Worm (Caenorhabditis elegans) whole organism, L3 larva: ENCODE results near the gene F15A8.1.
A peak's percentile ranks its signal among the peaks of the same experiment; 100 is the strongest.

Experiments used
- R02D3.7 ChIP-seq: fragments of 150-350 bp; optimal IDR thresholded peaks from 2 replicates; lab custom pipeline; 2014; ENCODE audit warnings: missing biosample characterization, missing genetic modification characterization
- aly-2 ChIP-seq: fragments of 150-350 bp; optimal IDR thresholded peaks from 2 replicates; lab custom pipeline; 2014; ENCODE audit warnings: missing biosample characterization, missing genetic modification characterization
- ama-1 ChIP-seq: fragments of 150-350 bp; optimal IDR thresholded peaks from 2 replicates; lab custom pipeline; 2018
- ceh-28 ChIP-seq: fragments of 150-350 bp; optimal IDR thresholded peaks from 2 replicates; lab custom pipeline; 2014; ENCODE audit warnings: missing biosample characterization, missing genetic modification reagents, missing genetic modification characterization
- ceh-82 ChIP-seq: fragments of 150-350 bp; optimal IDR thresholded peaks from 2 replicates; lab custom pipeline; 2014; ENCODE audit warnings: missing biosample characterization, missing genetic modification characterization
- ceh-9 ChIP-seq: sonication (generic microtip); optimal IDR thresholded peaks from 2 replicates; lab custom pipeline; 2018; ENCODE audit warnings: missing biosample characterization, missing genetic modification characterization
- egl-27 ChIP-seq: sonication (generic microtip); optimal IDR thresholded peaks from 4 replicates; lab custom pipeline; 2017; ENCODE audit warnings: missing biosample characterization, missing genetic modification reagents, missing genetic modification characterization
- egl-5 ChIP-seq: fragments of 150-350 bp; optimal IDR thresholded peaks from 2 replicates; lab custom pipeline; 2017; ENCODE audit warnings: missing biosample characterization, missing genetic modification reagents, missing genetic modification characterization, inconsistent platforms
- elt-1 ChIP-seq: fragments of 150-350 bp; optimal IDR thresholded peaks from 2 replicates; lab custom pipeline; 2014; ENCODE audit warnings: missing biosample characterization, missing genetic modification characterization
- eor-1 ChIP-seq, 2 experiments: fragments of 150-350 bp; optimal IDR thresholded peaks; 2 replicates each; lab custom pipeline; 2014 to 2018; ENCODE audit warnings: missing biosample characterization in 2 of 2, missing genetic modification characterization in 2 of 2
- fkh-10 ChIP-seq: sonication (generic microtip); optimal IDR thresholded peaks from 2 replicates; lab custom pipeline; 2017; ENCODE audit warnings: missing biosample characterization, missing genetic modification reagents, missing genetic modification characterization
- fkh-2 ChIP-seq: fragments of 150-350 bp; optimal IDR thresholded peaks from 2 replicates; lab custom pipeline; 2014; ENCODE audit warnings: missing biosample characterization, missing genetic modification reagents, missing genetic modification characterization
- fos-1 ChIP-seq: fragments of 150-350 bp; optimal IDR thresholded peaks from 2 replicates; lab custom pipeline; 2014; ENCODE audit warnings: missing biosample characterization, missing genetic modification characterization
- jun-1 ChIP-seq: fragments of 150-350 bp; optimal IDR thresholded peaks from 2 replicates; lab custom pipeline; 2014; ENCODE audit warnings: missing biosample characterization, missing genetic modification reagents, missing genetic modification characterization
- lin-15B ChIP-seq: fragments of 150-350 bp; optimal IDR thresholded peaks from 2 replicates; lab custom pipeline; 2014; ENCODE audit warnings: missing biosample characterization, missing genetic modification characterization
- lin-39 ChIP-seq: fragments of 150-350 bp; optimal IDR thresholded peaks from 2 replicates; lab custom pipeline; 2018; ENCODE audit warnings: missing biosample characterization, missing genetic modification reagents, missing genetic modification characterization
- lsy-12 ChIP-seq: sonication (generic microtip); optimal IDR thresholded peaks from 2 replicates; lab custom pipeline; 2016; ENCODE audit warnings: mild to moderate bottlenecking, missing genetic modification characterization, missing compliant biosample characterization
- mdl-1 ChIP-seq: fragments of 150-350 bp; optimal IDR thresholded peaks from 2 replicates; lab custom pipeline; 2014; ENCODE audit warnings: missing biosample characterization, missing genetic modification characterization
- nfya-1 ChIP-seq: sonication (generic microtip); optimal IDR thresholded peaks from 2 replicates; lab custom pipeline; 2017; ENCODE audit warnings: missing genetic modification characterization, mild to moderate bottlenecking, missing compliant biosample characterization, antibody characterized with exemption, moderate library complexity; ENCODE audit not compliant: insufficient read depth
- nhr-11 ChIP-seq: fragments of 150-350 bp; optimal IDR thresholded peaks from 2 replicates; lab custom pipeline; 2014; ENCODE audit warnings: missing biosample characterization, missing genetic modification characterization
- nhr-12 ChIP-seq: fragments of 150-350 bp; optimal IDR thresholded peaks from 2 replicates; lab custom pipeline; 2014; ENCODE audit warnings: missing biosample characterization, missing genetic modification characterization
- nhr-23 ChIP-seq: fragments of 150-350 bp; optimal IDR thresholded peaks from 2 replicates; lab custom pipeline; 2014; ENCODE audit warnings: missing biosample characterization, missing genetic modification reagents, missing genetic modification characterization
- nhr-237 ChIP-seq: fragments of 150-350 bp; optimal IDR thresholded peaks from 2 replicates; lab custom pipeline; 2014; ENCODE audit warnings: missing biosample characterization, missing genetic modification characterization
- nhr-25 ChIP-seq: sonication (generic microtip); optimal IDR thresholded peaks from 2 replicates; lab custom pipeline; 2017; ENCODE audit warnings: missing biosample characterization, missing genetic modification characterization
- nhr-28 ChIP-seq: fragments of 150-350 bp; optimal IDR thresholded peaks from 2 replicates; lab custom pipeline; 2014; ENCODE audit warnings: missing biosample characterization, missing genetic modification characterization
- nhr-67 ChIP-seq: fragments of 150-350 bp; optimal IDR thresholded peaks from 2 replicates; lab custom pipeline; 2014; ENCODE audit warnings: missing biosample characterization, missing genetic modification characterization
- nhr-76 ChIP-seq: fragments of 150-350 bp; sonication (generic microtip); optimal IDR thresholded peaks from 5 replicates; lab custom pipeline; 2014; ENCODE audit warnings: missing biosample characterization, missing genetic modification characterization
- nhr-77 ChIP-seq: fragments of 150-350 bp; optimal IDR thresholded peaks from 2 replicates; lab custom pipeline; 2014; ENCODE audit warnings: missing biosample characterization, missing genetic modification characterization
- pha-4 ChIP-seq: fragments of 150-350 bp; optimal IDR thresholded peaks from 2 replicates; lab custom pipeline; 2014; ENCODE audit warnings: missing biosample characterization, missing genetic modification reagents, missing genetic modification characterization
- pqm-1 ChIP-seq: fragments of 150-350 bp; optimal IDR thresholded peaks from 2 replicates; lab custom pipeline; 2017; ENCODE audit warnings: missing biosample characterization, missing genetic modification characterization, inconsistent platforms
- sea-2 ChIP-seq: fragments of 150-350 bp; sonication (generic microtip); optimal IDR thresholded peaks from 4 replicates; lab custom pipeline; 2014; ENCODE audit warnings: missing biosample characterization, missing genetic modification reagents, missing genetic modification characterization
- snpc-4 ChIP-seq: fragments of 150-350 bp; optimal IDR thresholded peaks from 2 replicates; lab custom pipeline; 2014; ENCODE audit warnings: missing biosample characterization, missing genetic modification characterization
- tbx-2 ChIP-seq: sonication (generic microtip); optimal IDR thresholded peaks from 2 replicates; lab custom pipeline; 2016; ENCODE audit warnings: mild to moderate bottlenecking, missing genetic modification characterization, missing compliant biosample characterization
- unc-39 ChIP-seq: sonication (generic microtip); optimal IDR thresholded peaks from 4 replicates; lab custom pipeline; 2017; ENCODE audit warnings: missing biosample characterization, missing genetic modification characterization
- unc-62 ChIP-seq: fragments of 150-350 bp; sonication (generic microtip); optimal IDR thresholded peaks from 4 replicates; lab custom pipeline; 2014; ENCODE audit warnings: missing biosample characterization, missing genetic modification reagents, missing genetic modification characterization
- ztf-11 ChIP-seq: fragments of 150-350 bp; optimal IDR thresholded peaks from 2 replicates; lab custom pipeline; 2014; ENCODE audit warnings: missing biosample characterization, missing genetic modification characterization
- ztf-4 ChIP-seq: fragments of 150-350 bp; optimal IDR thresholded peaks from 2 replicates; lab custom pipeline; 2014; ENCODE audit warnings: missing biosample characterization, missing genetic modification characterization

F15A8.1 gene

ce11 chrX:4397460-4397859 is 43.3 kb upstream of the F15A8.1 start:
- no peak for TF ChIP-seq ceh-9 (tag; lab: Kevin White, UChicago)
- TF ChIP-seq sea-2 (GFP tag; lab: Kevin White, UChicago), result no peak
- no peak for TF ChIP-seq ceh-28 (tag; lab: Kevin White, UChicago)
- TF ChIP-seq, all 47 proteins: peak for 0

ce11 chrX:4400296-4400695 is 40.4 kb upstream of the F15A8.1 start:
- no peak for TF ChIP-seq pqm-1 (tag; lab: Kevin White, UChicago)
- TF ChIP-seq ztf-4 (tag; lab: Kevin White, UChicago), result no peak
- TF ChIP-seq aly-2, result no peak
- TF ChIP-seq nhr-67, result no peak
- no peak for TF ChIP-seq elt-1 (tag; lab: Kevin White, UChicago)
- no peak for TF ChIP-seq ceh-9 (tag; lab: Kevin White, UChicago)
- no peak for TF ChIP-seq ceh-82 (tag; lab: Kevin White, UChicago)
- no peak for TF ChIP-seq egl-27
- no peak for TF ChIP-seq nhr-76 (tag; lab: Kevin White, UChicago)
- no peak for TF ChIP-seq snpc-4
- TF ChIP-seq nhr-77 (tag; lab: Kevin White, UChicago), result no peak

- TF ChIP-seq ztf-11 (tag; lab: Kevin White, UChicago) (no peak), ceh-82 (tag; lab: Kevin White, UChicago) (no peak), nhr-11 (no peak), egl-27 (no peak), ceh-9 (tag; lab: Kevin White, UChicago) (no peak), tbx-2 (tag; lab: Kevin White, UChicago) (no peak), pqm-1 (tag; lab: Kevin White, UChicago) (no peak), lin-15B (tag; lab: Kevin White, UChicago) (no peak), fos-1 (no peak), lin-39 (tag; lab: Kevin White, UChicago) (no peak), ztf-4 (tag; lab: Kevin White, UChicago) (no peak), unc-62 (no peak), ama-1 (lab: Kevin White, UChicago) (no peak), fkh-2 (tag; lab: Kevin White, UChicago) (no peak), eor-1 (tag; optimal IDR thresholded peaks at IDR 0.05; lab: Kevin White, UChicago) (no peak), R02D3.7 (tag; lab: Kevin White, UChicago) (no peak), sea-2 (GFP tag; lab: Kevin White, UChicago) (no peak), aly-2 (no peak), nhr-12 (tag; lab: Kevin White, UChicago) (no peak), unc-39 (no peak)
Observed at ce11 chrX:4402854-4403253, 37.9 kb upstream of the F15A8.1 start, which contains the start of gene D1079.1. D1079.1 (plus strand) TSS chrX:4403154.

- no peak for TF ChIP-seq egl-27
- TF ChIP-seq fkh-2 (tag; lab: Kevin White, UChicago), result no peak
- no peak for TF ChIP-seq nhr-12 (tag; lab: Kevin White, UChicago)
- no peak for TF ChIP-seq nfya-1 (tag; lab: Kevin White, UChicago)
- peak; percentile 35 for TF ChIP-seq elt-1 (tag; lab: Kevin White, UChicago)
- TF ChIP-seq nhr-25 (tag; lab: Kevin White, UChicago), result no peak
- TF ChIP-seq unc-62, result peak; percentile 29
- TF ChIP-seq lin-39 (tag; lab: Kevin White, UChicago), result peak; percentile 60
- no peak for TF ChIP-seq nhr-237
- no peak for TF ChIP-seq nhr-23 (tag; lab: Kevin White, UChicago)
- no peak for TF ChIP-seq R02D3.7 (tag; lab: Kevin White, UChicago)
Observed at ce11 chrX:4404717-4405116, 36.0 kb upstream of the F15A8.1 start.

- TF ChIP-seq pha-4 (tag; lab: Kevin White, UChicago) (no peak), ceh-28 (tag; lab: Kevin White, UChicago) (no peak), unc-39 (no peak), ama-1 (lab: Kevin White, UChicago) (no peak), pqm-1 (tag; lab: Kevin White, UChicago) (no peak), lin-39 (tag; lab: Kevin White, UChicago) (peak; percentile 38), ceh-82 (tag; lab: Kevin White, UChicago) (no peak), tbx-2 (tag; lab: Kevin White, UChicago) (no peak), nhr-67 (no peak), fkh-10 (GFP tag; lab: Kevin White, UChicago) (no peak), jun-1 (tag; lab: Kevin White, UChicago) (no peak), mdl-1 (tag; lab: Kevin White, UChicago) (no peak), elt-1 (tag; lab: Kevin White, UChicago) (no peak), nhr-28 (tag; lab: Kevin White, UChicago) (no peak), nhr-23 (tag; lab: Kevin White, UChicago) (no peak), lsy-12 (tag; lab: Kevin White, UChicago) (no peak), egl-5 (tag; lab: Kevin White, UChicago) (no peak), nfya-1 (tag; lab: Kevin White, UChicago) (peak; percentile 17)
- TF ChIP-seq, all 47 proteins: peak for 2
Observed at ce11 chrX:4408466-4408865, 32.3 kb upstream of the F15A8.1 start.
